Worm (Caenorhabditis elegans) whole organism, L4 larva: Measurements from ENCODE around the gene tmem-231.

Experiments used
- D1046.2 ChIP-seq: fragments of 200-800 bp; sonication (Bioruptor generic); IDR thresholded peaks from 2 replicates; pipeline ENCODE4 v1.3.6; 2022; ENCODE audit warnings: missing genetic modification characterization, missing compliant biosample characterization
- F44E2.7 ChIP-seq: fragments of 200-800 bp; sonication (Bioruptor generic); IDR thresholded peaks from 2 replicates; pipeline ENCODE4 v2.1.2; 2022; ENCODE audit warnings: missing genetic modification characterization, missing compliant biosample characterization
- F49E8.2 ChIP-seq: sonication (generic microtip); optimal IDR thresholded peaks from 2 replicates; lab custom pipeline; 2016; ENCODE audit warnings: missing compliant biosample characterization, mild to moderate bottlenecking, missing genetic modification characterization, borderline replicate concordance
- R02D3.7 ChIP-seq: fragments of 150-350 bp; sonication (generic microtip); optimal IDR thresholded peaks from 3 replicates; lab custom pipeline; 2014; ENCODE audit warnings: missing biosample characterization, missing genetic modification characterization
- T20F7.1 ChIP-seq: fragments of 200-800 bp; sonication (Bioruptor generic); optimal IDR thresholded peaks from 2 replicates; lab custom pipeline; 2018; ENCODE audit warnings: mild to moderate bottlenecking, missing genetic modification characterization, missing compliant biosample characterization
- T26A8.4 ChIP-seq: fragments of 200-800 bp; sonication (Bioruptor generic); IDR thresholded peaks from 2 replicates; pipeline ENCODE4 v1.3.6; 2022; ENCODE audit warnings: missing genetic modification characterization, missing compliant biosample characterization
- Y105C5A.15 ChIP-seq: fragments of 200-800 bp; sonication (Bioruptor generic); IDR thresholded peaks from 2 replicates; pipeline ENCODE4 v1.3.6; 2022; ENCODE audit warnings: missing genetic modification characterization, missing compliant biosample characterization
- Y48G9A.11 ChIP-seq: fragments of 200-800 bp; sonication (Bioruptor generic); IDR thresholded peaks from 2 replicates; pipeline ENCODE4 v1.3.6; 2022; ENCODE audit warnings: missing genetic modification reagents, missing genetic modification characterization, missing compliant biosample characterization
- ZK546.5 ChIP-seq, 2 experiments: sonication (generic microtip); optimal IDR thresholded peaks; 2 replicates each; lab custom pipeline; 2017; ENCODE audit warnings: missing biosample characterization in 2 of 2, missing genetic modification characterization in 2 of 2
- aha-1 ChIP-seq: fragments of 150-350 bp; peaks from one replicate; lab custom pipeline; 2014; ENCODE audit warnings: missing biosample characterization, missing genetic modification characterization
- ama-1 ChIP-seq: fragments of 150-350 bp; optimal IDR thresholded peaks from 2 replicates; lab custom pipeline; 2014; ENCODE audit warnings: inconsistent platforms, mixed read lengths
- ceh-44 ChIP-seq: fragments of 200-800 bp; sonication (Bioruptor generic); IDR thresholded peaks from 2 replicates; pipeline ENCODE4 v1.3.6; 2022; ENCODE audit warnings: missing genetic modification reagents, missing genetic modification characterization, missing compliant biosample characterization
- ces-1 ChIP-seq: fragments of 150-350 bp; sonication (generic microtip); optimal IDR thresholded peaks from 4 replicates; lab custom pipeline; 2014; ENCODE audit warnings: missing biosample characterization, missing genetic modification reagents, missing genetic modification characterization
- daf-12 ChIP-seq: fragments of 150-350 bp; optimal IDR thresholded peaks from 2 replicates; lab custom pipeline; 2014; ENCODE audit warnings: missing biosample characterization, missing genetic modification reagents, missing genetic modification characterization
- daf-16 ChIP-seq, 3 experiments: sonication (generic microtip); optimal IDR thresholded peaks; 2 replicates each; lab custom pipeline; 2016 to 2017; ENCODE audit warnings: missing genetic modification characterization in 3 of 3, missing genetic modification reagents in 3 of 3, mild to moderate bottlenecking in 2 of 3, missing compliant biosample characterization in 2 of 3, missing biosample characterization in 1 of 3, moderate library complexity in 1 of 3
- daf-8 ChIP-seq: fragments of 200-800 bp; sonication (Bioruptor generic); IDR thresholded peaks from 2 replicates; pipeline ENCODE4 v1.3.6; 2022; ENCODE audit warnings: missing genetic modification characterization, missing compliant biosample characterization
- dpl-1 ChIP-seq: fragments of 150-350 bp; optimal IDR thresholded peaks from 2 replicates; lab custom pipeline; 2014; ENCODE audit warnings: missing biosample characterization, missing genetic modification reagents, missing genetic modification characterization
- duxl-1 ChIP-seq: sonication (generic microtip); optimal IDR thresholded peaks from 2 replicates; lab custom pipeline; 2016; ENCODE audit warnings: mild to moderate bottlenecking, missing genetic modification characterization, moderate library complexity, missing compliant biosample characterization; ENCODE audit not compliant: poor library complexity
- fkh-10 ChIP-seq: fragments of 150-350 bp; optimal IDR thresholded peaks from 2 replicates; lab custom pipeline; 2014; ENCODE audit warnings: missing biosample characterization, missing genetic modification reagents, missing genetic modification characterization
- fos-1 ChIP-seq: fragments of 150-350 bp; optimal IDR thresholded peaks from 2 replicates; lab custom pipeline; 2014; ENCODE audit warnings: missing biosample characterization, missing genetic modification characterization
- hlh-30 ChIP-seq: sonication (generic microtip); optimal IDR thresholded peaks from 2 replicates; lab custom pipeline; 2017; ENCODE audit warnings: antibody characterized with exemption, mild to moderate bottlenecking, missing genetic modification characterization, missing compliant biosample characterization; ENCODE audit not compliant: insufficient read depth
- hmg-1.1 ChIP-seq: fragments of 200-800 bp; sonication (Bioruptor generic); IDR thresholded peaks from 2 replicates; pipeline ENCODE4 v1.3.6; 2022; ENCODE audit warnings: missing genetic modification reagents, missing genetic modification characterization, missing compliant biosample characterization
- jun-1 ChIP-seq: fragments of 150-350 bp; optimal IDR thresholded peaks from 2 replicates; lab custom pipeline; 2014; ENCODE audit warnings: missing biosample characterization, missing genetic modification reagents, missing genetic modification characterization
- lim-7 ChIP-seq: fragments of 200-800 bp; sonication (Bioruptor generic); IDR thresholded peaks from 2 replicates; pipeline ENCODE4 v1.3.6; 2022; ENCODE audit warnings: missing genetic modification characterization, missing compliant biosample characterization
- lin-1 ChIP-seq: fragments of 200-800 bp; sonication (Bioruptor generic); IDR thresholded peaks from 2 replicates; pipeline ENCODE4 v1.3.6; 2022; ENCODE audit warnings: missing genetic modification reagents, missing genetic modification characterization, missing compliant biosample characterization
- lin-39 ChIP-seq: fragments of 150-350 bp; optimal IDR thresholded peaks from 2 replicates; lab custom pipeline; 2014; ENCODE audit warnings: missing biosample characterization, missing genetic modification reagents, missing genetic modification characterization
- lir-3 ChIP-seq: sonication (generic microtip); optimal IDR thresholded peaks from 2 replicates; lab custom pipeline; 2016; ENCODE audit warnings: mild to moderate bottlenecking, missing genetic modification characterization, missing compliant biosample characterization
- madf-5 ChIP-seq, 2 experiments: fragments of 200-800 bp; sonication (Bioruptor generic); IDR thresholded peaks; 2 replicates each; pipeline ENCODE4 v1.3.6; 2022; ENCODE audit warnings: missing compliant biosample characterization in 2 of 2, missing genetic modification characterization in 2 of 2
- madf-9 ChIP-seq: fragments of 200-800 bp; sonication (Bioruptor generic); conservative IDR thresholded peaks from 2 replicates; pipeline ENCODE4 v1.3.6; 2022; ENCODE audit warnings: missing genetic modification reagents, missing genetic modification characterization, missing compliant biosample characterization
- mdl-1 ChIP-seq, 2 experiments: fragments of 150-350 bp in 1 of 2; sonication (generic microtip) in 1 of 2; optimal IDR thresholded peaks; 2 replicates each; lab custom pipeline; 2014 to 2017; ENCODE audit warnings: missing biosample characterization in 2 of 2, missing genetic modification characterization in 2 of 2
- mep-1 ChIP-seq: fragments of 150-350 bp; sonication (generic microtip); optimal IDR thresholded peaks from 3 replicates; lab custom pipeline; 2014; ENCODE audit warnings: missing biosample characterization, missing genetic modification characterization
- mxl-3 ChIP-seq: fragments of 200-800 bp; sonication (Bioruptor generic); optimal IDR thresholded peaks from 2 replicates; lab custom pipeline; 2018; ENCODE audit warnings: mild to moderate bottlenecking, missing genetic modification characterization, missing compliant biosample characterization
- nhr-11 ChIP-seq: fragments of 150-350 bp; optimal IDR thresholded peaks from 2 replicates; lab custom pipeline; 2014; ENCODE audit warnings: missing biosample characterization, missing genetic modification characterization
- nhr-111 ChIP-seq: fragments of 200-800 bp; sonication (Bioruptor generic); optimal IDR thresholded peaks from 2 replicates; lab custom pipeline; 2018; ENCODE audit warnings: mild to moderate bottlenecking, missing genetic modification characterization, missing compliant biosample characterization
- nhr-28 ChIP-seq: fragments of 150-350 bp; optimal IDR thresholded peaks from 2 replicates; lab custom pipeline; 2014; ENCODE audit warnings: missing biosample characterization, missing genetic modification characterization
- nhr-41 ChIP-seq: fragments of 200-800 bp; sonication (Bioruptor generic); IDR thresholded peaks from 2 replicates; pipeline ENCODE4 v1.3.6; 2022; ENCODE audit warnings: missing genetic modification reagents, missing genetic modification characterization, missing compliant biosample characterization
- rbr-2 ChIP-seq: sonication (generic microtip); optimal IDR thresholded peaks from 2 replicates; lab custom pipeline; 2016; ENCODE audit warnings: missing genotype, missing genetic modification characterization, missing compliant biosample characterization
- sdz-12 ChIP-seq: fragments of 200-800 bp; sonication (Bioruptor generic); optimal IDR thresholded peaks from 2 replicates; lab custom pipeline; 2018; ENCODE audit warnings: mild to moderate bottlenecking, missing genetic modification characterization, missing compliant biosample characterization
- set-16 ChIP-seq: fragments of 200-800 bp; sonication (Bioruptor generic); IDR thresholded peaks from 2 replicates; pipeline ENCODE4 v1.3.6; 2022; ENCODE audit warnings: missing genetic modification reagents, missing genetic modification characterization, missing compliant biosample characterization
- skn-1 ChIP-seq: fragments of 150-350 bp; optimal IDR thresholded peaks from 2 replicates; lab custom pipeline; 2014; ENCODE audit warnings: missing biosample characterization, missing genetic modification characterization
- spr-1 ChIP-seq: sonication (generic microtip); optimal IDR thresholded peaks from 2 replicates; lab custom pipeline; 2016; ENCODE audit warnings: mild to moderate bottlenecking, missing genetic modification characterization, missing compliant biosample characterization
- unc-39 ChIP-seq: sonication (generic microtip); optimal IDR thresholded peaks from 2 replicates; lab custom pipeline; 2017; ENCODE audit warnings: missing biosample characterization, missing genetic modification characterization
- unc-62 ChIP-seq, 3 experiments: fragments of 150-350 bp in 1 of 3; sonication (generic microtip); optimal IDR thresholded peaks in 2 of 3; peaks in 1 of 3; 1 replicate in 1 of 3; 2 replicates in 2 of 3; lab custom pipeline; 2014 to 2017; ENCODE audit warnings: missing biosample characterization in 3 of 3, missing genetic modification characterization in 3 of 3, missing genetic modification reagents in 3 of 3, missing genotype in 1 of 3
- zfp-2 ChIP-seq: sonication (generic microtip); optimal IDR thresholded peaks from 2 replicates; lab custom pipeline; 2016; ENCODE audit warnings: mild to moderate bottlenecking, missing genetic modification characterization, missing compliant biosample characterization
- zip-11 ChIP-seq: fragments of 200-800 bp; sonication (Bioruptor generic); IDR thresholded peaks from 2 replicates; pipeline ENCODE4 v1.3.6; 2022; ENCODE audit warnings: missing genetic modification characterization, missing compliant biosample characterization
- ztf-11 ChIP-seq: fragments of 150-350 bp; optimal IDR thresholded peaks from 2 replicates; lab custom pipeline; 2014; ENCODE audit warnings: missing biosample characterization, missing genetic modification characterization

The tmem-231 gene

DNA sequence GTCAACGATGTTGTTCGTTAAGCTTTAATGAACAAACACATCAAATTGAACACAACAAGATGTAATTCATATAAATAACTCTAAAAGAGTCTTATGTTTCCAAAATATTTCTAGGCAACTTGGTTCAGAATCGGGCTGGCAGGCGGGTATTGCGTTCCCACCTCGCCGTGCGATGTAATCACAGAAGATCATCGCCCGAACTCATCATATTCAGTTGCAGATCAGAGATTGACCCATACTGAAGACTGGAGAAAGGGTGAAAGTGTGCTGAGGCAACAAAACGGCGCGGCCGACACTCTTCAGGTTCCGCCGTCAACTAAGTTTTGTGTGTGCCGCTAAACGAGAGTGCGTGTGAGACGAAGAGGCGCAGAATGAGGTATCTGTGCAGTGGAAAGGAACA lies 1.9 kb downstream of the tmem-231 start (continued):
- TF ChIP-seq mxl-3 (GFP tag; lab: Kevin White, UChicago) (peak; percentile 82), nhr-11 (peak; percentile 69), unc-39 (no peak), nhr-28 (peak; percentile 88)
- TF ChIP-seq, all 104 proteins: peak for 61

DNA sequence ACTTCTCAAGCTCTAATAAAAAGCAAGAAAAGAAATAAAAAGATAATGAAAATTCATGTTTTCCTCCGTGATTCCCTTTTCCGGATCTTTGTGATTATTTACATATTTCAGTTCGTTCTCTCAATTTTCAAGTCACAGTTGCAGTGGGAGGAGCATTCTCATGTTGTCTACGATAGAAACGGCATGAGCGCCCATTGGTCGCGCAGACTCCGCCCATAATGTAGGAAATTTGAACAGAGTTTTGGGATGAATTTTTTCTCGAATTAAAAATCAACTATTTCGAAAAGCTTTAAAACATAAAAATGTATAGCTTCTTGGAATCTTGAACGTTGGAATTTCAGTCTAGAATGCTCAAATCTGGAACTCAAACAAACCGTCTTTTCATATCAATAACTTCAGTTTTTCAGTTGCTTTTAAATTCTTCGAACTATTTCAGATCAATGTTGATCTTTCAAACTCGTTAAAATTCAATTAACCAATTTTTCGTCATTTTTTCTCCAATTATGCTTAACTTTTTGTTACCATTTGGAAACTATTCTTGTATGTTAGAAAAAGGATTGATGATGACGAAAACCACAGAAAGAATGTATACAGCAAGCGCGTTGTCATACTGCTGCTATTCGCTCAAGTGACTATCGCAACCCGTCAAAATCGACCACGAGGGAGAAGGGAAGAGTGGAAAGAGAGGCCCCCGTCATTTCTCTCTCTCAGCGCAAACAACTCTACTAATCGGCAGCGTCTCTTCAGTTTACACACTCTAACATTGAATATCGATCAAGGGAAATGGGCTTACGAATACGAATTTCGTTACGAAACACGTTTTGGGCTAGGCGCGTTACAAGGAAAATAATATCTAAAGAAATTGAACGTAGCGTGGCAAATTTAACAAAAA lies 5.2 kb downstream of the tmem-231 start:
- TF ChIP-seq daf-12 (tag; lab: Kevin White, UChicago), result no peak
- TF ChIP-seq nhr-41, result 0 out of 2 replicates have a peak, but pooled peaks have one; percentile 11
- TF ChIP-seq mdl-1 (tag; optimal IDR thresholded peaks at IDR 0.05; lab: Kevin White, UChicago), result peak; percentile 61 to 91
- TF ChIP-seq F44E2.7 (GFP tag; lab: Robert Waterston, UW), result no peak
- TF ChIP-seq unc-62 (GFP tag; optimal IDR thresholded peaks at IDR 0.05 in 1 of 2; lab: Kevin White, UChicago), result peak in 1 of 2 experiments; percentile 93
- peak; percentile 15 for TF ChIP-seq unc-62 (tag; optimal IDR thresholded peaks at IDR 0.05; lab: Kevin White, UChicago)
- TF ChIP-seq ces-1 (GFP tag; lab: Kevin White, UChicago), result no peak
- TF ChIP-seq spr-1, result peak; percentile 49
- no peak; the same call in 1 of the 2 replicates for TF ChIP-seq lim-7
- TF ChIP-seq rbr-2, result peak; percentile 24
- TF ChIP-seq duxl-1 (tag; lab: Kevin White, UChicago), result peak; percentile 49
- TF ChIP-seq fkh-10 (GFP tag; lab: Kevin White, UChicago), result no peak
- peak in 1 of 2 experiments; percentile 53 for TF ChIP-seq daf-16 (GFP tag; optimal IDR thresholded peaks at IDR 0.05; lab: Kevin White, UChicago)
- TF ChIP-seq daf-16 (tag; optimal IDR thresholded peaks at IDR 0.05; lab: Kevin White, UChicago), result peak; percentile 73
- no peak for TF ChIP-seq ztf-11 (tag; lab: Kevin White, UChicago)
- peak; percentile 58 for TF ChIP-seq mep-1
- TF ChIP-seq nhr-111, result peak; percentile 27
- no peak for TF ChIP-seq lir-3 (tag; lab: Kevin White, UChicago)
- TF ChIP-seq hmg-1.1, result peak; percentile 78
- no peak for TF ChIP-seq jun-1 (tag; lab: Kevin White, UChicago)
- peak; percentile 31; the same call in 1 of the 2 replicates for TF ChIP-seq set-16 (GFP tag; lab: Robert Waterston, UW)
- TF ChIP-seq Y105C5A.15 (GFP tag; lab: Robert Waterston, UW), result peak; percentile 95
- TF ChIP-seq sdz-12 (GFP tag; lab: Kevin White, UChicago), result peak; percentile 20
- TF ChIP-seq lin-1 (GFP tag; lab: Robert Waterston, UW), result peak; percentile 70
- no peak for TF ChIP-seq unc-39
- TF ChIP-seq ZK546.5 (tag; optimal IDR thresholded peaks at IDR 0.05; lab: Kevin White, UChicago), result no peak
- peak; percentile 32 for TF ChIP-seq dpl-1 (GFP tag; lab: Kevin White, UChicago)
- peak; percentile 59 for TF ChIP-seq nhr-28
- no peak for TF ChIP-seq T26A8.4 (GFP tag; lab: Robert Waterston, UW)
- peak; percentile 98 for TF ChIP-seq aha-1 (tag; lab: Kevin White, UChicago)
- TF ChIP-seq zfp-2, result no peak
- no peak for TF ChIP-seq F49E8.2
- TF ChIP-seq lin-39 (tag; lab: Kevin White, UChicago), result peak; percentile 73
- TF ChIP-seq ama-1 (lab: Kevin White, UChicago), result peak; percentile 96
- peak; percentile 29; the same call in 1 of the 2 replicates for TF ChIP-seq madf-9 (GFP tag; lab: Robert Waterston, UW)
- 0 out of 4 replicates have a peak, but pooled peaks of 1 of the 2 experiments have one; percentile 18 for TF ChIP-seq madf-5 (GFP tag; IDR thresholded peaks at IDR 0.05; lab: Robert Waterston, UW)
- TF ChIP-seq hlh-30 (tag; lab: Kevin White, UChicago), result peak; percentile 97
- TF ChIP-seq ceh-44 (GFP tag; lab: Robert Waterston, UW), result no peak
- TF ChIP-seq T20F7.1 (GFP tag; lab: Kevin White, UChicago), result peak; percentile 45
- 0 out of 2 replicates have a peak, but pooled peaks have one; percentile 15 for TF ChIP-seq zip-11 (GFP tag; lab: Robert Waterston, UW)
- TF ChIP-seq skn-1 (tag; lab: Kevin White, UChicago), result no peak
- TF ChIP-seq R02D3.7 (tag; lab: Kevin White, UChicago), result no peak
- no peak for TF ChIP-seq daf-8 (GFP tag; lab: Robert Waterston, UW)
- no peak for TF ChIP-seq fos-1 (tag; lab: Kevin White, UChicago)
- peak; percentile 36 for TF ChIP-seq Y48G9A.11 (GFP tag; lab: Robert Waterston, UW)
- TF ChIP-seq D1046.2, result peak; percentile 71; the same call in 1 of the 2 replicates
